Worm (Caenorhabditis elegans): Measurements from ENCODE around the gene fbxa-118.

fbxa-118 gene

ce11 chrV:19733728-19734127, 43.4 kb downstream of the fbxa-118 start:
- TF ChIP-seq C17E4.6 (GFP tag; IDR thresholded peaks at IDR 0.05), result 0 out of 2 replicates have a peak, but pooled peaks have one; percentile 36
- TF ChIP-seq tbx-9 (tag; optimal IDR thresholded peaks at IDR 0.05; ENCODE audit: borderline replicate concordance), result no peak
- TF ChIP-seq gei-17 (GFP tag; optimal IDR thresholded peaks at IDR 0.05), result no peak
- TF ChIP-seq ztf-26 (tag; optimal IDR thresholded peaks at IDR 0.05), result no peak
- 0 out of 2 replicates have a peak, but pooled peaks have one; percentile 51 for TF ChIP-seq nhr-120 (GFP tag; IDR thresholded peaks at IDR 0.05)
- TF ChIP-seq snpc-1.3 (tag; optimal IDR thresholded peaks at IDR 0.05; ENCODE audit: insufficient read depth), result no peak
- TF ChIP-seq aptf-3 (GFP tag; IDR thresholded peaks at IDR 0.05), result 0 out of 2 replicates have a peak, but pooled peaks have one; percentile 38
- peak; percentile 48; the same call in 1 of the 2 replicates for TF ChIP-seq egrh-3 (GFP tag; IDR thresholded peaks at IDR 0.05)
- TF ChIP-seq tbp1 (GFP tag; optimal IDR thresholded peaks at IDR 0.05), result no peak
- peak; percentile 85 for TF ChIP-seq zfh-2 (GFP tag; conservative IDR thresholded peaks at IDR 0.05)

DNA sequence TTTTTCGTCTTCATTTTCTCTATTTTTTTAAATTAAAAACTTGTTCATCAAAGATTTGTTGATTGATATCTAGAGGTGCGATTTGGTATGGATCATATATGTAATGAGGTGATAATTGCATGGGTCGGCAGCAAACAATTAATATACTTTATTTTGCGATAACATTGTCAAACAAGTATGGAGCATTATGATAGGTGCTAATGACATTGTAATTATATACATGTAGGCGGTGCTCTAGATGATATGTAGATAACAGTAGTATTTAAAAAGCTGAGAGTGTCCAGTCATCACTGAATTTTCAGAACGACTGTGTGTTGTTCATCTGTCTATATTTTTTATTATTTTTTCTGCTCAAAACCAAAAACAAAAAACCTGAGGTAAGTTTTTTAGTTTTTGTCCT, 46.8 kb downstream of the fbxa-118 start, which contains the start of gene Y116F11A.1:
TSS of gene Y116F11A.1 (plus strand) at position 301 of the 400 bp plus-strand sequence.
- TF ChIP-seq lsy-27 (tag; optimal IDR thresholded peaks at IDR 0.05; ENCODE audit: borderline replicate concordance, insufficient read depth), result no peak
- TF ChIP-seq sdz-38 (tag; optimal IDR thresholded peaks at IDR 0.05), result no peak
- no peak for TF ChIP-seq nhr-80 (tag; optimal IDR thresholded peaks at IDR 0.05)

DNA sequence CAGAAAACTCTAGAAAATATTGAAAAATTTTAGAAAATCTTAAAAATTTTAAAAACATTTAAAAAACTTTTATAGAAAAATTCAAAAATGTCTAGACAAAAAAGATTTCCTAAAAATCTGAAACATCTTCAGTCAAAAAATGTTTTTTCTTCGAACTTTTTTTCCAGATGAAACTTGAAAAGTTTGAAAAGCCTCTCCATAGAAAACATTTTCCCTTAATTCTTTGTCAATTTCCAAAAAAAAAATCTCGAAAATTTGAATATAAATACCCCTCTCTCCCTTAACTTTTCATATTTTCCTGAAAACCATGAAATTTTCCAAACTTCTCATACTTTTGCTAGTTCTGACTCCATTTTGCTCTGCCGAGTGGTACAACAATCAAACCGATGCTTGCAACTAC, 48.4 kb downstream of the fbxa-118 start, which contains the start of gene Y116F11A.3:
TSS of gene Y116F11A.3 (plus strand) at position 301 of the 400 bp plus-strand sequence.
- TF ChIP-seq egl-44 (GFP tag; IDR thresholded peaks at IDR 0.05), result no peak
- no peak for TF ChIP-seq ccch-3 (GFP tag; optimal IDR thresholded peaks at IDR 0.05)
- TF ChIP-seq Y67H2A.10 (GFP tag; conservative IDR thresholded peaks at IDR 0.05), result no peak
- TF ChIP-seq lag-1 (GFP tag; IDR thresholded peaks at IDR 0.05), result no peak
- TF ChIP-seq B0019.2 (GFP tag; conservative IDR thresholded peaks at IDR 0.05), result no peak
- TF ChIP-seq lin-40 (tag; optimal IDR thresholded peaks at IDR 0.05), result no peak
- no peak for TF ChIP-seq snpc-1.3 (tag; optimal IDR thresholded peaks at IDR 0.05; ENCODE audit: insufficient read depth)
- no peak for TF ChIP-seq attf-3 (GFP tag; conservative IDR thresholded peaks at IDR 0.05)
- no peak for TF ChIP-seq lsy-27 (tag; optimal IDR thresholded peaks at IDR 0.05; ENCODE audit: borderline replicate concordance, insufficient read depth)
- no peak for TF ChIP-seq lin-35 (GFP tag; optimal IDR thresholded peaks at IDR 0.05)
- no peak for TF ChIP-seq repo-1 (tag; optimal IDR thresholded peaks at IDR 0.05)

- TF ChIP-seq hmg-1.2 (GFP tag; IDR thresholded peaks at IDR 0.05) (peak; percentile 87), mcd-1 (GFP tag; IDR thresholded peaks at IDR 0.05) (0 out of 2 replicates have a peak, but pooled peaks have one; percentile 7), nfyb-1 (GFP tag; IDR thresholded peaks at IDR 0.05) (no peak), egrh-3 (GFP tag; IDR thresholded peaks at IDR 0.05) (peak; percentile 53; the same call in 1 of the 2 replicates)
Measured at ce11 chrV:19727990-19728389, 49.1 kb downstream of the fbxa-118 start.
